Fruit fly (Drosophila melanogaster): Measurements from ENCODE around the gene CG32409.

DNA sequence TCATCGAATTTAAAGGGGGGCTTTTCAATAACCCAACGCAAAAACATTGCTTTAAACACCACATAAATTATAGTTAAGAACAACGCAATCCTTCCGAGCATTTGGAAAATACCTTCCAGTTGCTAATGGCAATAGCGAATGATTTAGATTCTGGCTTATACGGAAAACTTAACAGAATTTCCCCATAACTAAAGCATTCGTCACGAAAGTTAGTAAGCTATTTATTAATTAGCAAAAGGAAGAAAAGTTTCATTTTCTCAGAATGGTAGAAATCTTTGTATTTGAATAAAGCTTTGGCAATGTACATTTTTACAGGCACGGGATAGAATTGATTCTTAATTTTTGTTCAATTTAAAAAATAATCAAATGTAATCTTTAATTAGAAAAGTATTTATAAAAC is 4.6 kb downstream of the CG32409 start, which contains the start of gene CG32413:
- no peak for TF ChIP-seq psq (optimal IDR thresholded peaks at IDR 0.05)
- TF ChIP-seq EcR (GFP tag; optimal IDR thresholded peaks at IDR 0.05): no peak
- no peak for TF ChIP-seq usp (GFP tag; optimal IDR thresholded peaks at IDR 0.05)
